Fruit fly (Drosophila melanogaster) whole organism, prepupa: ENCODE measurements around the gene bys.

ENCODE experiments used
- CG1621 ChIP-seq: fragments of 200-800 bp; sonication (Bioruptor generic); optimal IDR thresholded peaks from 3 replicates; lab custom pipeline; 2018; ENCODE audit warnings: missing biosample characterization, mild to moderate bottlenecking, missing genetic modification characterization
- CG16779 ChIP-seq: fragments of 200-800 bp; sonication (Bioruptor generic); optimal IDR thresholded peaks from 3 replicates; lab custom pipeline; 2017; ENCODE audit warnings: missing biosample characterization, mild to moderate bottlenecking, missing genetic modification characterization
- CG7368 ChIP-seq: fragments of 200-800 bp; sonication (Bioruptor generic); optimal IDR thresholded peaks from 3 replicates; lab custom pipeline; 2016; ENCODE audit warnings: missing biosample characterization, missing genetic modification characterization
- Lpt ChIP-seq: fragments of 200-800 bp; sonication (Bioruptor generic); optimal IDR thresholded peaks from 3 replicates; lab custom pipeline; 2016; ENCODE audit warnings: missing biosample characterization, missing genetic modification characterization
- esn ChIP-seq: fragments of 200-800 bp; sonication (Bioruptor generic); optimal IDR thresholded peaks from 2 replicates; lab custom pipeline; 2016; ENCODE audit warnings: missing biosample characterization, mild to moderate bottlenecking, missing genetic modification characterization, moderate library complexity
- fd59A ChIP-seq: fragments of 200-800 bp; sonication (Bioruptor generic); optimal IDR thresholded peaks from 2 replicates; lab custom pipeline; 2017; ENCODE audit warnings: missing biosample characterization, mild to moderate bottlenecking, missing genetic modification characterization, missing genetic modification reagents

DNA sequence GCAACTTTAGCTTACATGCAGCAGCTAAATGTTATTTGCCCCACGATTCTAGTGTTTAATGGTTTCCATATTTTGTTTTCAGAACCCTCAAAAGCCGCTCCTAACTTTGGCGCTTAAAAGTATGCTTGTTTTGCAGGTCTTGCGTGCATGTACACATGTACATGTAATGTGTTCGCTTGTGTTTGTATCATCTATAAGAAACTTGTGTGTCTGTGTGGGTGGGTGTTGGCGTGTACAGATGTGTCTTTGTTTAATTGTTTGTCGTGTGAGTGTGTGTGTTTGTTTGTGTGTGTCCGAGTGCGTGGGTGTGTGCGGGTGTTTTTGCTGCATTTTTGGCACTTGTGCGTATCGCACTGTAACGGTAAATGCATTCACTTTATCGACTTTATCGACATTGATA, 21.4 kb downstream of the bys start:
- TF ChIP-seq fd59A, result no peak
- TF ChIP-seq CG7368 (GFP tag; lab: Kevin White, UChicago), result no peak
- no peak for TF ChIP-seq CG1621 (tag; lab: Kevin White, UChicago)
- TF ChIP-seq CG16779 (tag; lab: Kevin White, UChicago), result no peak
- TF ChIP-seq esn, result no peak
- TF ChIP-seq Lpt (GFP tag; lab: Kevin White, UChicago), result no peak
